Worm (Caenorhabditis elegans): Measurements from ENCODE around the gene daf-36.

- TF ChIP-seq elt-1 (tag; optimal IDR thresholded peaks at IDR 0.05) (no peak), nhr-77 (tag; optimal IDR thresholded peaks at IDR 0.05) (no peak), fos-1 (tag; optimal IDR thresholded peaks at IDR 0.05) (no peak), peb-1 (tag; optimal IDR thresholded peaks at IDR 0.05) (no peak), nhr-6 (tag; optimal IDR thresholded peaks at IDR 0.05) (no peak), F13H6.1 (tag; optimal IDR thresholded peaks at IDR 0.05) (no peak), ceh-82 (tag; optimal IDR thresholded peaks at IDR 0.05) (no peak), ztf-11 (tag; optimal IDR thresholded peaks at IDR 0.05) (no peak), mdl-1 (tag; optimal IDR thresholded peaks at IDR 0.05) (no peak), alr-1 (tag; optimal IDR thresholded peaks at IDR 0.05) (no peak), snpc-4 (tag; optimal IDR thresholded peaks at IDR 0.05) (no peak), nhr-25 (tag; optimal IDR thresholded peaks at IDR 0.05) (no peak), skn-1 (tag; optimal IDR thresholded peaks at IDR 0.05) (no peak)
Measured at ce11 chrV:10183810-10184209, 41.7 kb downstream of the daf-36 start.
